Worm (Caenorhabditis elegans) whole organism, L3 larva: ENCODE data around the gene C33C12.12.

Source experiments
- ZK546.5 ChIP-seq: sonication (generic microtip); optimal IDR thresholded peaks from 2 replicates; lab custom pipeline; 2017; ENCODE audit warnings: missing biosample characterization, missing genetic modification characterization
- aly-2 ChIP-seq: fragments of 150-350 bp; optimal IDR thresholded peaks from 2 replicates; lab custom pipeline; 2014; ENCODE audit warnings: missing biosample characterization, missing genetic modification characterization
- ceh-16 ChIP-seq: sonication (generic microtip); optimal IDR thresholded peaks from 2 replicates; lab custom pipeline; 2017; ENCODE audit warnings: missing biosample characterization, missing genetic modification characterization
- ceh-28 ChIP-seq: fragments of 150-350 bp; optimal IDR thresholded peaks from 2 replicates; lab custom pipeline; 2014; ENCODE audit warnings: missing biosample characterization, missing genetic modification reagents, missing genetic modification characterization
- ceh-82 ChIP-seq: fragments of 150-350 bp; optimal IDR thresholded peaks from 2 replicates; lab custom pipeline; 2014; ENCODE audit warnings: missing biosample characterization, missing genetic modification characterization
- ceh-9 ChIP-seq: sonication (generic microtip); optimal IDR thresholded peaks from 2 replicates; lab custom pipeline; 2018; ENCODE audit warnings: missing biosample characterization, missing genetic modification characterization
- daf-12 ChIP-seq: fragments of 150-350 bp; optimal IDR thresholded peaks from 2 replicates; lab custom pipeline; 2014; ENCODE audit warnings: missing biosample characterization, missing genetic modification reagents, missing genetic modification characterization
- egl-5 ChIP-seq: fragments of 150-350 bp; optimal IDR thresholded peaks from 2 replicates; lab custom pipeline; 2017; ENCODE audit warnings: missing biosample characterization, missing genetic modification reagents, missing genetic modification characterization, inconsistent platforms
- elt-1 ChIP-seq: fragments of 150-350 bp; optimal IDR thresholded peaks from 2 replicates; lab custom pipeline; 2014; ENCODE audit warnings: missing biosample characterization, missing genetic modification characterization
- elt-2 ChIP-seq: sonication (generic microtip); optimal IDR thresholded peaks from 2 replicates; lab custom pipeline; 2016; ENCODE audit warnings: missing genetic modification reagents, mild to moderate bottlenecking, missing genetic modification characterization, missing compliant biosample characterization
- elt-3 ChIP-seq, 3 experiments: fragments of 150-350 bp in 1 of 3; sonication (generic microtip) in 2 of 3; optimal IDR thresholded peaks; 2 replicates in 2 of 3; 4 replicates in 1 of 3; lab custom pipeline; 2014 to 2017; ENCODE audit warnings: missing biosample characterization in 3 of 3, missing genetic modification characterization in 3 of 3
- eor-1 ChIP-seq, 2 experiments: fragments of 150-350 bp; optimal IDR thresholded peaks; 2 replicates each; lab custom pipeline; 2014 to 2018; ENCODE audit warnings: missing biosample characterization in 2 of 2, missing genetic modification characterization in 2 of 2
- fkh-10 ChIP-seq: sonication (generic microtip); optimal IDR thresholded peaks from 2 replicates; lab custom pipeline; 2017; ENCODE audit warnings: missing biosample characterization, missing genetic modification reagents, missing genetic modification characterization
- fos-1 ChIP-seq: fragments of 150-350 bp; optimal IDR thresholded peaks from 2 replicates; lab custom pipeline; 2014; ENCODE audit warnings: missing biosample characterization, missing genetic modification characterization
- jun-1 ChIP-seq: fragments of 150-350 bp; optimal IDR thresholded peaks from 2 replicates; lab custom pipeline; 2014; ENCODE audit warnings: missing biosample characterization, missing genetic modification reagents, missing genetic modification characterization
- lin-15B ChIP-seq: fragments of 150-350 bp; optimal IDR thresholded peaks from 2 replicates; lab custom pipeline; 2014; ENCODE audit warnings: missing biosample characterization, missing genetic modification characterization
- lin-39 ChIP-seq: fragments of 150-350 bp; optimal IDR thresholded peaks from 2 replicates; lab custom pipeline; 2018; ENCODE audit warnings: missing biosample characterization, missing genetic modification reagents, missing genetic modification characterization
- lsy-12 ChIP-seq: sonication (generic microtip); optimal IDR thresholded peaks from 2 replicates; lab custom pipeline; 2016; ENCODE audit warnings: mild to moderate bottlenecking, missing genetic modification characterization, missing compliant biosample characterization
- mdl-1 ChIP-seq: fragments of 150-350 bp; optimal IDR thresholded peaks from 2 replicates; lab custom pipeline; 2014; ENCODE audit warnings: missing biosample characterization, missing genetic modification characterization
- mml-1 ChIP-seq: fragments of 150-350 bp; sonication (generic microtip); optimal IDR thresholded peaks from 3 replicates; lab custom pipeline; 2014; ENCODE audit warnings: missing biosample characterization, missing genetic modification characterization
- nfya-1 ChIP-seq: sonication (generic microtip); optimal IDR thresholded peaks from 2 replicates; lab custom pipeline; 2017; ENCODE audit warnings: missing genetic modification characterization, mild to moderate bottlenecking, missing compliant biosample characterization, antibody characterized with exemption, moderate library complexity; ENCODE audit not compliant: insufficient read depth
- nhr-11 ChIP-seq: fragments of 150-350 bp; optimal IDR thresholded peaks from 2 replicates; lab custom pipeline; 2014; ENCODE audit warnings: missing biosample characterization, missing genetic modification characterization
- nhr-12 ChIP-seq: fragments of 150-350 bp; optimal IDR thresholded peaks from 2 replicates; lab custom pipeline; 2014; ENCODE audit warnings: missing biosample characterization, missing genetic modification characterization
- nhr-23 ChIP-seq: fragments of 150-350 bp; optimal IDR thresholded peaks from 2 replicates; lab custom pipeline; 2014; ENCODE audit warnings: missing biosample characterization, missing genetic modification reagents, missing genetic modification characterization
- nhr-237 ChIP-seq: fragments of 150-350 bp; optimal IDR thresholded peaks from 2 replicates; lab custom pipeline; 2014; ENCODE audit warnings: missing biosample characterization, missing genetic modification characterization
- nhr-25 ChIP-seq: sonication (generic microtip); optimal IDR thresholded peaks from 2 replicates; lab custom pipeline; 2017; ENCODE audit warnings: missing biosample characterization, missing genetic modification characterization
- nhr-43 ChIP-seq: sonication (generic microtip); optimal IDR thresholded peaks from 2 replicates; lab custom pipeline; 2016; ENCODE audit warnings: mild to moderate bottlenecking, missing genetic modification characterization, missing compliant biosample characterization; ENCODE audit not compliant: poor library complexity, severe bottlenecking
- nhr-67 ChIP-seq: fragments of 150-350 bp; optimal IDR thresholded peaks from 2 replicates; lab custom pipeline; 2014; ENCODE audit warnings: missing biosample characterization, missing genetic modification characterization
- nhr-76 ChIP-seq: fragments of 150-350 bp; sonication (generic microtip); optimal IDR thresholded peaks from 5 replicates; lab custom pipeline; 2014; ENCODE audit warnings: missing biosample characterization, missing genetic modification characterization
- nhr-77 ChIP-seq: fragments of 150-350 bp; optimal IDR thresholded peaks from 2 replicates; lab custom pipeline; 2014; ENCODE audit warnings: missing biosample characterization, missing genetic modification characterization
- pha-4 ChIP-seq: fragments of 150-350 bp; optimal IDR thresholded peaks from 2 replicates; lab custom pipeline; 2014; ENCODE audit warnings: missing biosample characterization, missing genetic modification reagents, missing genetic modification characterization
- pqm-1 ChIP-seq: fragments of 150-350 bp; optimal IDR thresholded peaks from 2 replicates; lab custom pipeline; 2017; ENCODE audit warnings: missing biosample characterization, missing genetic modification characterization, inconsistent platforms
- sea-2 ChIP-seq: fragments of 150-350 bp; sonication (generic microtip); optimal IDR thresholded peaks from 4 replicates; lab custom pipeline; 2014; ENCODE audit warnings: missing biosample characterization, missing genetic modification reagents, missing genetic modification characterization
- skn-1 ChIP-seq: fragments of 150-350 bp; optimal IDR thresholded peaks from 2 replicates; lab custom pipeline; 2014; ENCODE audit warnings: missing biosample characterization, missing genetic modification characterization
- snpc-4 ChIP-seq: fragments of 150-350 bp; optimal IDR thresholded peaks from 2 replicates; lab custom pipeline; 2014; ENCODE audit warnings: missing biosample characterization, missing genetic modification characterization
- tbx-2 ChIP-seq: sonication (generic microtip); optimal IDR thresholded peaks from 2 replicates; lab custom pipeline; 2016; ENCODE audit warnings: mild to moderate bottlenecking, missing genetic modification characterization, missing compliant biosample characterization
- unc-39 ChIP-seq: sonication (generic microtip); optimal IDR thresholded peaks from 4 replicates; lab custom pipeline; 2017; ENCODE audit warnings: missing biosample characterization, missing genetic modification characterization
- zag-1 ChIP-seq: fragments of 150-350 bp; optimal IDR thresholded peaks from 2 replicates; lab custom pipeline; 2014; ENCODE audit warnings: missing biosample characterization, missing genetic modification characterization
- ztf-11 ChIP-seq: fragments of 150-350 bp; optimal IDR thresholded peaks from 2 replicates; lab custom pipeline; 2014; ENCODE audit warnings: missing biosample characterization, missing genetic modification characterization
- ztf-4 ChIP-seq: fragments of 150-350 bp; optimal IDR thresholded peaks from 2 replicates; lab custom pipeline; 2014; ENCODE audit warnings: missing biosample characterization, missing genetic modification characterization

C33C12.12 gene

ce11 chrII:2177735-2178134 is 7.8 kb upstream of the C33C12.12 start:
- TF ChIP-seq ztf-4 (tag; lab: Kevin White, UChicago), result no peak
- no peak for TF ChIP-seq elt-1 (tag; lab: Kevin White, UChicago)
- no peak for TF ChIP-seq nhr-23
- TF ChIP-seq zag-1 (tag; lab: Kevin White, UChicago), result no peak
- no peak for TF ChIP-seq nhr-237 (tag; lab: Kevin White, UChicago)
- no peak for TF ChIP-seq sea-2
- no peak for TF ChIP-seq nhr-43 (tag; lab: Kevin White, UChicago)
- TF ChIP-seq ceh-28 (tag; lab: Kevin White, UChicago), result no peak
- no peak for TF ChIP-seq mml-1
- no peak for TF ChIP-seq lsy-12
- TF ChIP-seq fos-1 (tag; lab: Kevin White, UChicago), result no peak
- TF ChIP-seq egl-5 (tag; lab: Kevin White, UChicago), result no peak
- no peak for TF ChIP-seq jun-1 (tag; lab: Kevin White, UChicago)
- no peak for TF ChIP-seq mdl-1 (tag; lab: Kevin White, UChicago)
- no peak for TF ChIP-seq unc-39
- no peak for TF ChIP-seq lin-39

- TF ChIP-seq elt-2 (tag; lab: Kevin White, UChicago), result peak; percentile 79
- TF ChIP-seq pqm-1 (tag; lab: Kevin White, UChicago), result peak; percentile 57
- TF ChIP-seq aly-2 (tag; lab: Kevin White, UChicago), result no peak
- no peak for TF ChIP-seq snpc-4 (tag; lab: Kevin White, UChicago)
- TF ChIP-seq ZK546.5 (tag; lab: Kevin White, UChicago), result no peak
- TF ChIP-seq ztf-11, result no peak
- TF ChIP-seq tbx-2, result no peak
- TF ChIP-seq pha-4 (tag; lab: Kevin White, UChicago), result peak; percentile 19
- TF ChIP-seq jun-1 (tag; lab: Kevin White, UChicago), result no peak
- TF ChIP-seq nhr-76 (tag; lab: Kevin White, UChicago), result no peak
- TF ChIP-seq nhr-67 (tag; lab: Kevin White, UChicago), result no peak
- TF ChIP-seq unc-39, result no peak
- TF ChIP-seq ztf-4 (tag; lab: Kevin White, UChicago), result no peak
Observed at ce11 chrII:2176688-2177087, 6.7 kb upstream of the C33C12.12 start, which contains the start of gene gba-1. Gene gba-1, plus strand, starts transcription at chrII:2176741.

ce11 chrII:2175367-2175766 is 5.4 kb upstream of the C33C12.12 start, which contains the start of gene C33C12.7:
Gene C33C12.7, minus strand, starts transcription at chrII:2175467.
- no peak for TF ChIP-seq lin-39
- no peak for TF ChIP-seq nhr-12 (tag; lab: Kevin White, UChicago)
- no peak for TF ChIP-seq lin-15B (tag; lab: Kevin White, UChicago)
- TF ChIP-seq nfya-1, result no peak
- TF ChIP-seq ceh-9 (tag; lab: Kevin White, UChicago), result no peak
- TF ChIP-seq fos-1 (tag; lab: Kevin White, UChicago), result no peak
- no peak for TF ChIP-seq unc-39
- TF ChIP-seq pha-4 (tag; lab: Kevin White, UChicago), result no peak
- TF ChIP-seq jun-1 (tag; lab: Kevin White, UChicago), result no peak
- TF ChIP-seq ztf-11, result no peak
- TF ChIP-seq nhr-25 (tag; lab: Kevin White, UChicago), result no peak
- TF ChIP-seq ceh-16 (tag; lab: Kevin White, UChicago), result no peak
- TF ChIP-seq ceh-82 (tag; lab: Kevin White, UChicago), result no peak
- TF ChIP-seq eor-1 (tag; optimal IDR thresholded peaks at IDR 0.05; lab: Kevin White, UChicago), result no peak

ce11 chrII:2168374-2168773 is 1.6 kb downstream of the C33C12.12 start, which contains the start of gene fbxb-38:
Gene fbxb-38, minus strand, starts transcription at chrII:2168763.
- TF ChIP-seq jun-1 (tag; lab: Kevin White, UChicago) (no peak), daf-12 (tag; lab: Kevin White, UChicago) (no peak), lin-15B (tag; lab: Kevin White, UChicago) (no peak), egl-5 (tag; lab: Kevin White, UChicago) (no peak), ztf-11 (no peak), nhr-23 (no peak)
- TF ChIP-seq, all 47 proteins: peak for 0

- TF ChIP-seq eor-1 (tag; optimal IDR thresholded peaks at IDR 0.05; lab: Kevin White, UChicago) (no peak), ceh-9 (tag; lab: Kevin White, UChicago) (no peak), elt-1 (tag; lab: Kevin White, UChicago) (no peak), daf-12 (tag; lab: Kevin White, UChicago) (no peak), ceh-16 (tag; lab: Kevin White, UChicago) (no peak), skn-1 (tag; lab: Kevin White, UChicago) (no peak), sea-2 (no peak), unc-39 (no peak), jun-1 (tag; lab: Kevin White, UChicago) (no peak), nhr-12 (tag; lab: Kevin White, UChicago) (no peak), fkh-10 (GFP tag; lab: Kevin White, UChicago) (no peak), elt-3 (tag; optimal IDR thresholded peaks at IDR 0.05; lab: Kevin White, UChicago) (no peak), nhr-77 (no peak), ztf-4 (tag; lab: Kevin White, UChicago) (no peak), nhr-11 (tag; lab: Kevin White, UChicago) (no peak), mdl-1 (tag; lab: Kevin White, UChicago) (no peak)
Observed at ce11 chrII:2166376-2166775, 3.6 kb downstream of the C33C12.12 start, which contains the start of gene C33C12.4. Gene C33C12.4, minus strand, starts transcription at chrII:2166476.
